Worm (Caenorhabditis elegans) whole organism, young adult: ENCODE data around the gene tbc-2.

ENCODE experiments used
- F23B12.7 ChIP-seq: sonication (generic microtip); optimal IDR thresholded peaks from 2 replicates; lab custom pipeline; 2017; ENCODE audit warnings: missing genetic modification characterization, mild to moderate bottlenecking, missing compliant biosample characterization, antibody characterized with exemption, moderate library complexity; ENCODE audit not compliant: insufficient read depth
- Y53G8AR.9 ChIP-seq: fragments of 200-800 bp; sonication (Bioruptor generic); conservative IDR thresholded peaks from 2 replicates; pipeline ENCODE4 v1.3.6; 2022; ENCODE audit warnings: missing genetic modification reagents, missing genetic modification characterization, missing compliant biosample characterization
- Y67H2A.10 ChIP-seq: fragments of 200-800 bp; sonication (Bioruptor generic); conservative IDR thresholded peaks from 2 replicates; pipeline ENCODE4 v1.3.6; 2022; ENCODE audit warnings: missing genetic modification reagents, missing genetic modification characterization, missing compliant biosample characterization
- aptf-2 ChIP-seq: fragments of 200-800 bp; sonication (Bioruptor generic); conservative IDR thresholded peaks from 2 replicates; pipeline ENCODE4 v1.3.6; 2022; ENCODE audit warnings: missing genetic modification reagents, missing genetic modification characterization, missing compliant biosample characterization
- efl-1 ChIP-seq: fragments of 150-350 bp; optimal IDR thresholded peaks from 2 replicates; lab custom pipeline; 2014; ENCODE audit warnings: missing biosample characterization, missing genetic modification reagents, missing genetic modification characterization
- him-1 ChIP-seq: sonication (generic microtip); optimal IDR thresholded peaks from 2 replicates; lab custom pipeline; 2016; ENCODE audit warnings: missing genotype, missing genetic modification reagents, missing genetic modification characterization, missing compliant biosample characterization
- snpc-1.3 ChIP-seq: sonication (generic microtip); optimal IDR thresholded peaks from 2 replicates; lab custom pipeline; 2017; ENCODE audit warnings: missing genetic modification characterization, mild to moderate bottlenecking, missing compliant biosample characterization, antibody characterized with exemption, moderate library complexity, missing genotype, missing genetic modification reagents; ENCODE audit not compliant: insufficient read depth
- unc-62 ChIP-seq: fragments of 150-350 bp; optimal IDR thresholded peaks from 2 replicates; lab custom pipeline; 2014; ENCODE audit warnings: missing biosample characterization, missing genetic modification reagents, missing genetic modification characterization

DNA sequence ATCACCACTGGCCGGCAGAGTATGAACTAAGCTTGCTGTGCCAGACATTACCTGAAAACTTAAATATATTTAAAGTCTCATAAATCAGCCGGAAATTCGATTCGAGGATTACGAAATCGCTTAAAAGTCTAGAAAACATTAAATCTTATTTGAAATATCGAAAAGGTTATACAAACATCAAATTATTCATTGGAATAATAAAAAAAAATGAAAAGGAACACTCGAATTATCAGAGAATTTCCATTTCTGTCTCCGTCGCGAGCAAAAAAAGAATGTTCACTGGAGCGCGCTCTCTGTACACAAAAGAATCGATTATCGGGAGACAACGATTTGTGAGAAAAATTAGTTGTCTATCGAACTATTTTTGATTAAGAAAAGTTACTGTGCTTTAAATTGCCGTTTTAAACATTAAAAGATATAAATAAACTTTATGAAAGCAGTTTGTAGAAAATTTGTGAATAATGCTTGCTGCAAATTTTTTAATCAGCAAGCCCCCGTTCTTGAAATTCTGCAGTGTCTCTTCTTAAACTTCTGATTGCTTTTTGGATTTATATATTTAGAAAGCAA, 9.0 kb upstream of the tbc-2 start, which contains the start of gene fzo-1:
- TF ChIP-seq efl-1 (GFP tag; lab: Kevin White, UChicago) = no peak
- no peak for TF ChIP-seq aptf-2 (GFP tag; lab: Robert Waterston, UW)
- no peak for TF ChIP-seq Y67H2A.10 (GFP tag; lab: Robert Waterston, UW)
- no peak for TF ChIP-seq F23B12.7
- no peak for TF ChIP-seq snpc-1.3
- TF ChIP-seq unc-62 (GFP tag; lab: Kevin White, UChicago) = no peak
- TF ChIP-seq Y53G8AR.9 (GFP tag; lab: Robert Waterston, UW) = no peak
- no peak for TF ChIP-seq him-1 (tag; lab: Kevin White, UChicago)
